Worm (Caenorhabditis elegans) whole organism, L4 larva: ENCODE data around the gene B0464.6.

Experiments used
- F10B5.3 ChIP-seq: sonication (generic microtip); optimal IDR thresholded peaks from 2 replicates; lab custom pipeline; 2016; ENCODE audit warnings: mild to moderate bottlenecking, missing genetic modification characterization, missing compliant biosample characterization
- F26F4.8 ChIP-seq: fragments of 200-800 bp; sonication (Bioruptor generic); conservative IDR thresholded peaks from 2 replicates; pipeline ENCODE4 v1.3.6; 2022; ENCODE audit warnings: missing genetic modification characterization, missing compliant biosample characterization
- jun-1 ChIP-seq: fragments of 150-350 bp; optimal IDR thresholded peaks from 2 replicates; lab custom pipeline; 2014; ENCODE audit warnings: missing biosample characterization, missing genetic modification reagents, missing genetic modification characterization
- nhr-10 ChIP-seq: fragments of 150-350 bp; optimal IDR thresholded peaks from 2 replicates; lab custom pipeline; 2014; ENCODE audit warnings: missing biosample characterization, missing genetic modification characterization
- nhr-28 ChIP-seq: fragments of 150-350 bp; optimal IDR thresholded peaks from 2 replicates; lab custom pipeline; 2014; ENCODE audit warnings: missing biosample characterization, missing genetic modification characterization
- skn-1 ChIP-seq: fragments of 150-350 bp; optimal IDR thresholded peaks from 2 replicates; lab custom pipeline; 2014; ENCODE audit warnings: missing biosample characterization, missing genetic modification characterization
- ztf-11 ChIP-seq: fragments of 150-350 bp; optimal IDR thresholded peaks from 2 replicates; lab custom pipeline; 2014; ENCODE audit warnings: missing biosample characterization, missing genetic modification characterization

DNA sequence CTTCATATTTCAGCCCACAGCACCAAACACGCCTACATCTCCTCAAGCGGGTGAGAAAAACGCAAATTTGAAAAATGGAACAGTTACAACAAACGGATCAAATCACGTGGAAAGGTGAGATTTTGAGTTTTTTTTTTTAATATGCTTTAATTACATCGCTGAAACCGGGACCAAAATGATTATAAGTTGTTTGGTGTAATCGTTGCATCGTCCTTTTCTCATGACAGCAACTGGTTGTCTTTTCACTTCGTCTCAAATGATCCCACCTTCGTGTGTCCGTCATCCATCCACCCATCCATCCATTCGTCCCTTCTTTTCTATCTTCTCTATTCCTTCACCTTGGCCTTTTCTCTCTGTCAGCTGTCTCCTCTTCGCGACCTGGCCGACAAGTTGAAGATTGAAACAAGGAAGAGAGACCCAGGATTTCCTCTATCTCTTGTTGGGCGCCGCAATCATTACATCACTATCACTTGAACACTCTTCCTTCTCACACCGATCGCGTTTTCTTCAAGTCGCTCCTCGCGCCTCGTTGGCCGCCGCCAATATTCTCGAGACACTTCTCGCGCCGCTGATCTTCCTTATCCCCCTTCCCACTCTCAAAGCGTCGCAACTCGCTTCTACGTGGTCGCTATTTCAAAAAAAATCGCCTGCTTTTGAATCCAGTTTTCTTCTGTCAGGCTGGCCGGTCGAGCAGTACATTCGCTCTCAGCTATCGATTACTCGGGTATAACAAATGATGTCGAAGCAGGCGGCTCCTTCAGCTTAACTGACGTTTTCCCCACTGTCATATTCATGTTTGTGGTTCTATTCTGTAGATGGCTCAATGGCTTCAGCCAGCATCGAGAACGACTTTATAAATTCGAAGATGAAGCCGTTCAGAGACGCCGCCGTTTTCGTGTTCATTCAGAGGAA lies 8.3 kb downstream of the B0464.6 start:
- TF ChIP-seq skn-1, result no peak
- no peak for TF ChIP-seq F26F4.8 (GFP tag; lab: Robert Waterston, UW)
- TF ChIP-seq nhr-28, result peak; percentile 42
- TF ChIP-seq nhr-10 (tag; lab: Kevin White, UChicago), result no peak
- no peak for TF ChIP-seq F10B5.3 (tag; lab: Kevin White, UChicago)
- no peak for TF ChIP-seq jun-1
- TF ChIP-seq ztf-11 (tag; lab: Kevin White, UChicago), result no peak
